Fruit fly (Drosophila melanogaster) whole organism, adult: ENCODE results near the gene CG4318.

Source experiments
- CG12768 ChIP-seq: fragments of 200-800 bp; sonication (Bioruptor generic); optimal IDR thresholded peaks from 2 replicates; lab custom pipeline; 2017; ENCODE audit warnings: missing biosample characterization, missing genetic modification characterization, mild to moderate bottlenecking, moderate library complexity, missing genetic modification reagents
- CG14711 ChIP-seq: fragments of 200-800 bp; sonication (Bioruptor generic); optimal IDR thresholded peaks from 2 replicates; lab custom pipeline; 2018; ENCODE audit warnings: missing biosample characterization, mild to moderate bottlenecking, missing genetic modification characterization, moderate library complexity
- CG1620 ChIP-seq: fragments of 200-800 bp; sonication (Bioruptor generic); optimal IDR thresholded peaks from 2 replicates; lab custom pipeline; 2016; ENCODE audit warnings: missing biosample characterization, missing genetic modification characterization
- CG33017 ChIP-seq: fragments of 200-800 bp; sonication (Bioruptor generic); optimal IDR thresholded peaks from 2 replicates; lab custom pipeline; 2018; ENCODE audit warnings: missing biosample characterization, mild to moderate bottlenecking, missing genetic modification characterization, moderate library complexity
- CG7045 ChIP-seq: fragments of 200-800 bp; sonication (Bioruptor generic); optimal IDR thresholded peaks from 2 replicates; lab custom pipeline; 2017; ENCODE audit warnings: missing biosample characterization, mild to moderate bottlenecking, missing genetic modification characterization
- CG7101 ChIP-seq: fragments of 200-800 bp; sonication (Bioruptor generic); optimal IDR thresholded peaks from 2 replicates; lab custom pipeline; 2018; ENCODE audit warnings: missing biosample characterization, mild to moderate bottlenecking, missing genetic modification characterization, moderate library complexity
- Crg-1 ChIP-seq: fragments of 200-800 bp; sonication (Bioruptor generic); optimal IDR thresholded peaks from 2 replicates; lab custom pipeline; 2016; ENCODE audit warnings: missing biosample characterization, missing genetic modification characterization
- Hr96 ChIP-seq: fragments of 200-800 bp; sonication (Bioruptor generic); optimal IDR thresholded peaks from 2 replicates; lab custom pipeline; 2016; ENCODE audit warnings: missing biosample characterization, missing genetic modification characterization
- Mnt ChIP-seq: fragments of 200-800 bp; sonication (Bioruptor generic); optimal IDR thresholded peaks from 2 replicates; lab custom pipeline; 2016; ENCODE audit warnings: missing biosample characterization, mild to moderate bottlenecking, missing genetic modification characterization
- bab1 ChIP-seq: fragments of 200-800 bp; sonication (Bioruptor generic); optimal IDR thresholded peaks from 3 replicates; lab custom pipeline; 2019; ENCODE audit warnings: missing biosample characterization, mild to moderate bottlenecking, missing genetic modification characterization, moderate library complexity
- cic ChIP-seq: fragments of 200-800 bp; sonication (Bioruptor generic); optimal IDR thresholded peaks from 2 replicates; lab custom pipeline; 2017; ENCODE audit warnings: missing biosample characterization, mild to moderate bottlenecking, missing genetic modification characterization, moderate library complexity
- kay ChIP-seq: fragments of 200-800 bp; sonication (Bioruptor generic); peaks from one replicate; lab custom pipeline; 2016; ENCODE audit warnings: missing biosample characterization, missing genetic modification characterization, borderline replicate concordance
- ovo ChIP-seq: fragments of 200-800 bp; sonication (Bioruptor generic); optimal IDR thresholded peaks from 2 replicates; lab custom pipeline; 2016; ENCODE audit warnings: missing biosample characterization, missing genetic modification characterization
- pad ChIP-seq: fragments of 200-800 bp; sonication (Bioruptor generic); optimal IDR thresholded peaks from 3 replicates; lab custom pipeline; 2017; ENCODE audit warnings: missing biosample characterization, missing genetic modification characterization, mild to moderate bottlenecking, moderate library complexity, missing genetic modification reagents
- tj ChIP-seq: fragments of 200-800 bp; sonication (Bioruptor generic); optimal IDR thresholded peaks from 3 replicates; lab custom pipeline; 2017; ENCODE audit warnings: missing biosample characterization, mild to moderate bottlenecking, missing genetic modification characterization, moderate library complexity
- toe ChIP-seq: fragments of 200-800 bp; sonication (Bioruptor generic); optimal IDR thresholded peaks from 2 replicates; lab custom pipeline; 2016; ENCODE audit warnings: missing biosample characterization, missing genetic modification characterization

CG4318 gene

DNA sequence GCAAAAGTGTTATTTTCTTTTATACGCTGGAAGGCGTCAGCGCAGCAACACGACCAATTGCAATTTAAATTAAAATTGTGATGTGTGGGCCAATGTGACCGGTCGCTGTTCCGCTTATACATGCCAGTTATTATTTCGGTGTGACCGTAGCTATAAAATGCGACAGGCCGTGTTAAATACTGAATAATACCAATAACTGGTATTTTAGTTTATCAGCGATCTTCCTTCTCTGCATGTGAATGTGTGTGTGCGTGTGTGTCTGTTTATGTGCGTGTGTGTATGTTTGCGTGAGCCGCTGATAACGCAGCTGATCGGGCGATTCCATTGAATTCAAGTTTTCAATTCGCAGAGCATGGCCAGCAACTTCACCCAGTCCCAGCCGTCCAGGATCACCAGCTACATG lies 26.0 kb downstream of the CG4318 start, which contains the start of the genes CG32638, CG15717 and MFS10:
CG32638 (minus strand) TSS at position 45 of the 403 bp plus-strand sequence.
CG15717 (plus strand) TSS at position 203 of the 403 bp plus-strand sequence.
MFS10 (plus strand) TSS at position 269 of the 403 bp plus-strand sequence.
- peak; percentile 14 for TF ChIP-seq CG14711 (tag; lab: Kevin White, UChicago)
- no peak for TF ChIP-seq Hr96 (GFP tag; lab: Kevin White, UChicago)
- peak; percentile 68 for TF ChIP-seq bab1 (GFP tag; lab: Kevin White, UChicago)
- TF ChIP-seq Mnt (GFP tag; lab: Kevin White, UChicago), result peak; percentile 67
- TF ChIP-seq CG7101 (tag; lab: Kevin White, UChicago), result peak; percentile 52
- peak; percentile 68 for TF ChIP-seq cic (GFP tag; lab: Kevin White, UChicago)
- TF ChIP-seq CG33017 (tag; lab: Kevin White, UChicago), result no peak
- no peak for TF ChIP-seq CG12768 (GFP tag; lab: Kevin White, UChicago)
- peak; percentile 33 for TF ChIP-seq tj (GFP tag; lab: Kevin White, UChicago)

DNA sequence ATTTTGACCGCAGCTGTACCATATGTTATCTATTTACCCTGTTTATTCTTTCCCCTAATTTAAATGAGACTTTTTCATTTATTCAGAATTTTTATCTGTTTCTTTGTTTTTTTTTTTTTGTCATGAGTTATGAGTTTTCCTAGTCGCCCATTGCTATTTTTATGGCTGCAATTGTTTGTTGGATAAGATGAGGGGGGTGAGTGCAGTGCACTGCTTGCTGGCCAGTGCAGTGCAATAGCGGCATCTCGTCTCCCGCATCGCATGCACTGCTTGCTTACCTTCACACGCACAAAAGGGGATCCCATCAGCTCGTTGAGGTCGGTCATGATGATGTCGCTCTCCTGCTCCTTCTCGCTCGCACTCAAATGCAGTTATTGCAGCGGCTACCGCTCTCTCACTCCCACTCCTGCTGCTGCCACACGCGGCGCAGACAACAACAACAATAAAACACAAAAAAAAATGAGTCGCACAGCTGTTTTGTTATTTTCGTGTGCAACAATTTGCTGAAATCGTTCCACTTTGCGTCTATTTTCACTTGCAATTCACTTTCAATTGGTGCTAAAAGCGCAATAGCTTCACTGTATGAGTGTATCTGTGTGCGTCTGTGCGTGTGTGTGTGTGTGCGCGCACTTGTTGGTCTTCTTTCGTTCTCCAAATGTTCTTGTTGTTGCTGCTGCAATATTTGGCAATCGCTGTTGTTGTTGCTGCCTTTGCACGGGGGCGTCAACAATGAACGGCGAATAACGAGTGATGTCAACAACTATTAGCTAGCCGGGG lies 26.6 kb downstream of the CG4318 start:
- TF ChIP-seq CG7045 (no peak), ovo (GFP tag; lab: Kevin White, UChicago) (peak; percentile 60), CG14711 (tag; lab: Kevin White, UChicago) (peak; percentile 14), pad (peak; percentile 39)

DNA sequence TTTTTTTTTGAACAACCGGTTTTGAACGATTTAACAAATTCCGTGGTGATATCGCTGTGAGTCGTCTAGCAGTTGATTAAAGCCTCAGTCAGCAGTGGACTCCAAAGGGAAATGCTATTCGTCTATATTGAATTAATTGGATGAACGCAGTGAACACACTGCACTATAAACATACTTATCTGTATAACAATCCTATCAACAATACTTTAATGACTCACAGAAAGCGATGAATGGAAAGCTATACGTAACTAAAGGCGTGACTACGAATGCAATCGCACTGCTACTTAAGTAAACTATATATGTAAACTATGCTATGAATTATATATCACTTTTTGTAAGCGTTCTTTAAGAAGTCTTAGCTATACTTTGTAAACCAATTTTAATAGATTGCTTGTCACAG lies 29.2 kb downstream of the CG4318 start:
- TF ChIP-seq ovo (GFP tag; lab: Kevin White, UChicago) (no peak), CG14711 (tag; lab: Kevin White, UChicago) (peak; percentile 11), CG1620 (GFP tag; lab: Kevin White, UChicago) (no peak), kay (peak; percentile 96), Mnt (GFP tag; lab: Kevin White, UChicago) (no peak), CG7101 (tag; lab: Kevin White, UChicago) (peak; percentile 30), cic (GFP tag; lab: Kevin White, UChicago) (peak; percentile 91), Hr96 (GFP tag; lab: Kevin White, UChicago) (no peak), CG12768 (GFP tag; lab: Kevin White, UChicago) (no peak)

DNA sequence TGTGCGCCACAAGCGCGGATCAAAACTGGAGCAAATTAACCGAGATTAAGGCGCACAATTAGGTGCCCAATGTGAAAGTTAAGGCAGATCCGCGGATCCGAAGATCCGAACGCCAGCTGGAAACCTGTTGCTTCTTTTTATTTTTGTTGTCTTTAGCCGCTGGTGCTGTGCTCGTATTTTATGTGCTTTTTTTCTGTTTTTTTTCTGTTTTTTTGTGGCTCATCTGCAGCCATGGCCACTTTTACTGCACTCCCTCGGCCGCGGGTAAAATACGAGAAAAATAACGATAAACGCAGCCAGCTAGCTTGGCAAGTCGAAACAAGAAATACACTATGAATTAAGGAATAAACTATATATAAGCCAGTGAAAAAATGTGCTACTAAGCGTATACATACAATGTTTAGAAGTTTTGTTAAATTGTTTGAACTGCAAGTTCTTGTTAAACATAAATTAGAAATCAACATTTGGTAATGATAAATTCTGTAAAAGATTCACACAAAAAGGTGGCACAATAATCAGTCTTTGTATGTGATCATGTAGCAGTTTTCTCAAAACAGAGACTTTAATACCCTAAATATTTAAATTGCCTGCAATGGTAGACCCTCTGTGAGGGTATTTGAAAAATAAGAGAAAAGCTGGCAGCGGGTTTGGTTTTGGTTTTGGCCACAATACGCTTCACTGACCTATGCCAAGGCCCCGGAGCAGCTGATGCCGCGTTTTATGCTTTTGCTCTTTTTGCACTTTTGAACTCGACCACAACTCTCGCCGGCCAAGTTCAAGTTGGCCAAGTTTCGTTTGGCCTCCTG lies 38.1 kb downstream of the CG4318 start:
- TF ChIP-seq ovo (GFP tag; lab: Kevin White, UChicago), result no peak
- no peak for TF ChIP-seq CG7045
- TF ChIP-seq kay, result no peak
- TF ChIP-seq tj (GFP tag; lab: Kevin White, UChicago), result peak; percentile 44
- no peak for TF ChIP-seq CG33017 (tag; lab: Kevin White, UChicago)
- no peak for TF ChIP-seq pad

DNA sequence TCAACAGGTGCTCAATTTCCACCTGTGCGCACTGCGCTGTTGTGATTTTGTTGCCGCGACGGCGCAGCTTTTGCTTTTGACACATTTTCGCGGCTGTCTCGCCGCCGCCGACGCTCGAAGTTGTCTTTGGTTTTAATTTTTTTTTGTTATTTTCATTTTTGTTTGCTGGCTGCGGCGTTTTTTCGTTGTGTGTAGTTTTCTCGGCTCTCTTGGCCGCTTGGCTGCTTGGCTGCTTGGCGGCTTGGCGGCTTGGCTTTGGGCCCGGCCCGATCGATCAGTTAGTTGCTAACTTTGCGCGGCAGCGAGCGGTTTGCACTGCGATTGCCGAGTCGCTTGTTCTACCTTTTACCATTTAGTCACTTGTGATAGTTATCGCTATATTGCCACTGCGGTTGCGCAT lies 39.9 kb downstream of the CG4318 start, which contains the start of gene CG42237:
CG42237 (plus strand) TSS at position 271 of the 400 bp plus-strand sequence.
- no peak for TF ChIP-seq toe (GFP tag; lab: Kevin White, UChicago)
- no peak for TF ChIP-seq kay

DNA sequence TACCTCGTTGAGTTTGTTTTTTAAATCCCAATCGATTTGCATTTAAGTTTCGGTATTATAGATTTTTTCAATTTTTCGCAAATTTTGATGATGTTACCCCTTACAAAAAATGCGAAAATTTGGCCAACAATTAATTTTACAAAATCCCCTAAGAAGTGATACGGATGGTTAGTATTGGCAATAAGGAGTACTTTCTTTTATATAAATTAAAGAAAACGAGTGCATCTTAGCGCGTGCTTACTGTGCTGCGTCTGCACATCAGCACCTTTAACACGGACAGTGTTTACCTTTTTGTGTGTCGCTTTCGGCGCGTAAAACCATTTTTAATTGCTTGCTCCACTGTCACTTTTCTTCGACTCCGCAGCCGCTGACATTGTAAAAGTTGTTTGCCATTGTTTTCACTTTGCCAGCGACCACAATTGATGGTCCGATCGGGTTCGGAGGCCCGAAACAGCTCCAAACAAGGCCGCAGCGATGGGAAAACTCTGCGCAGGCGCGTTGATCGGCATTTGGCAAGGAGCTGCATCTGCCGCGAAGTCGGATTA lies 40.8 kb downstream of the CG4318 start:
- TF ChIP-seq cic (GFP tag; lab: Kevin White, UChicago) (no peak), Crg-1 (GFP tag; lab: Kevin White, UChicago) (no peak), ovo (GFP tag; lab: Kevin White, UChicago) (no peak)

DNA sequence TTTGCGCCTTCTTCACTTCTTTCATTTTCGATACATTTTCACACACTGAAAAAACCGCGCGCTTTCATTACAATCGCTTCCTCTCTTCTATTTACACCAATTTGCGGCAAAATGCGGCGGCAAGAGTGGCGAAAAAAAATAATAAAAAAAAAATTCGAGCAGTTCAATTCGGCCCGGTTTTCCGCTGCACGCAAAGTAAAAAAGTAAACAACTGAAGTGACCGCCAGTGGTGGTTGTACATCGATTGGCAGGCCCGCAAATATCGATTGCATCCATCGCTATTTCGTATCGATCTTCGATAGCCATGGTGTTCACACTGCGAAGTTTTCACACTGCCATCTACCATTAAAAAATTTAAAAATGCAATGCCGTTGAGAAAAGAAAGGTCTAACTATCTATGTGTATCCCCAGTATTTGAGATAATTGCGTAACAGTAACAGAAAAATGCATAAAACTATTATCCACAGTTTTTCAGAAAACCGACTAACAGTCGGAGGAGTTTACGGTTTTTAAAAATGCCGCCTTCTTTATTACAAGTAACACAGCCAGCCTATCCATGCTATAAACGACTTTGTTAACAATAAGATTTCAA lies 42.4 kb downstream of the CG4318 start, which contains the start of gene Chpf:
Chpf (minus strand) TSS at position 225 of the 592 bp plus-strand sequence.
- TF ChIP-seq cic (GFP tag; lab: Kevin White, UChicago), result no peak
- peak; percentile 34 for TF ChIP-seq Mnt (GFP tag; lab: Kevin White, UChicago)
- peak; percentile 48 for TF ChIP-seq Hr96 (GFP tag; lab: Kevin White, UChicago)

DNA sequence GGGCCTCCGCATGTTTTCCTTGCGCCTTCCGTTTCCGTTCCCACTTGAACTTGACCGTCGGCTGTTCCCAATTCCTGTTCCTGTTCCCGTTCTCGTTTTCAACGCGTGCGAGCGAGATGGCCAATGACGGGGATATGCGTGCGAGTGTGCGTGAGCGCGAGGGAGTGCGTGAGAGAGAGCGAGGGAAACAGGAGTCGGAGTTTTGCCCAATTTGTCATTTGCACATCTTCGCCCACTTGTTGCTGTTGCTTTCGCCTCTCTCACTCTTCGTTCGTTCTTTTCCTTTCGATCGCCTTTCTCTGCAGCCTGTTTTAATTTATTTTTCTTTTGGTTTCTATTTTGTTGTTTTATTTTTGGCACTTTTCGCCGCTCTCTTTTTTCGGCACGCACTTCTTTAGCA lies 42.9 kb downstream of the CG4318 start:
- TF ChIP-seq CG14711 (tag; lab: Kevin White, UChicago) (no peak), pad (peak; percentile 18)
